Worm (Caenorhabditis elegans) whole organism, late embryonic: ENCODE results near the gene cec-7.

Source experiments
- ama-1 ChIP-seq: fragments of 150-350 bp; optimal IDR thresholded peaks from 2 replicates; lab custom pipeline; 2014
- ceh-18 ChIP-seq: sonication (generic microtip); optimal IDR thresholded peaks from 2 replicates; lab custom pipeline; 2016; ENCODE audit warnings: missing genetic modification characterization, missing compliant biosample characterization
- ceh-9 ChIP-seq: sonication (generic microtip); optimal IDR thresholded peaks from 2 replicates; lab custom pipeline; 2016; ENCODE audit warnings: mild to moderate bottlenecking, missing genetic modification characterization, inconsistent platforms, missing compliant biosample characterization
- elt-2 ChIP-seq: sonication (generic microtip); optimal IDR thresholded peaks from 2 replicates; lab custom pipeline; 2016; ENCODE audit warnings: missing genetic modification reagents, missing genetic modification characterization, missing compliant biosample characterization
- fkh-10 ChIP-seq: fragments of 150-350 bp; optimal IDR thresholded peaks from 2 replicates; lab custom pipeline; 2014; ENCODE audit warnings: missing biosample characterization, missing genetic modification reagents, missing genetic modification characterization
- gmeb-2 ChIP-seq: sonication (generic microtip); optimal IDR thresholded peaks from 2 replicates; lab custom pipeline; 2016; ENCODE audit warnings: missing genetic modification characterization, inconsistent platforms, missing compliant biosample characterization
- nfya-1 ChIP-seq: sonication (generic microtip); optimal IDR thresholded peaks from 2 replicates; lab custom pipeline; 2017; ENCODE audit warnings: missing genetic modification characterization, mild to moderate bottlenecking, missing compliant biosample characterization, antibody characterized with exemption, moderate library complexity
- pqm-1 ChIP-seq: sonication (generic microtip); optimal IDR thresholded peaks from 2 replicates; lab custom pipeline; 2016; ENCODE audit warnings: missing genetic modification characterization, missing compliant biosample characterization
- unc-42 ChIP-seq: sonication (generic microtip); optimal IDR thresholded peaks from 2 replicates; lab custom pipeline; 2016; ENCODE audit warnings: missing genotype, missing genetic modification characterization, missing compliant biosample characterization

ce11 chrIII:12841328-12841727, 36.0 kb downstream of the cec-7 start:
- TF ChIP-seq pqm-1 (tag; lab: Kevin White, UChicago): no peak
- TF ChIP-seq elt-2: no peak
- TF ChIP-seq ama-1 (lab: Kevin White, UChicago): no peak
- no peak for TF ChIP-seq ceh-18 (tag; lab: Kevin White, UChicago)
- peak; percentile 22 for TF ChIP-seq unc-42 (tag; lab: Kevin White, UChicago)
- no peak for TF ChIP-seq ceh-9 (tag; lab: Kevin White, UChicago)
- no peak for TF ChIP-seq fkh-10 (GFP tag; lab: Kevin White, UChicago)
- TF ChIP-seq nfya-1 (tag; lab: Kevin White, UChicago): no peak
- TF ChIP-seq gmeb-2 (tag; lab: Kevin White, UChicago): no peak
